Fruit fly (Drosophila melanogaster) whole organism, prepupa: ENCODE results near the gene ERp44.

Experiments
- Blimp-1 ChIP-seq: fragments of 200-800 bp; sonication (Bioruptor generic); optimal IDR thresholded peaks from 3 replicates; lab custom pipeline; 2017; ENCODE audit warnings: missing biosample characterization, missing genetic modification characterization, mild to moderate bottlenecking, moderate library complexity, missing genetic modification reagents
- CG10669 ChIP-seq: fragments of 200-800 bp; sonication (Bioruptor generic); optimal IDR thresholded peaks from 3 replicates; lab custom pipeline; 2018; ENCODE audit warnings: missing biosample characterization, mild to moderate bottlenecking, missing genetic modification characterization, moderate library complexity
- CG11294 ChIP-seq: fragments of 200-800 bp; sonication (Bioruptor generic); IDR thresholded peaks from 2 replicates; pipeline ENCODE4 v1.3.6; 2022; ENCODE audit warnings: missing biosample characterization, missing genetic modification characterization
- CG11762 ChIP-seq: fragments of 200-800 bp; sonication (Bioruptor generic); optimal IDR thresholded peaks from 3 replicates; lab custom pipeline; 2016; ENCODE audit warnings: missing biosample characterization, missing genetic modification characterization; ENCODE audit not compliant: insufficient read depth
- CG11902 ChIP-seq: fragments of 200-800 bp; sonication (Bioruptor generic); optimal IDR thresholded peaks from 3 replicates; lab custom pipeline; 2016; ENCODE audit warnings: missing biosample characterization, missing genetic modification characterization
- CG15336 ChIP-seq: fragments of 200-800 bp; sonication (Bioruptor generic); IDR thresholded peaks from 2 replicates; pipeline ENCODE4 v1.3.6; 2022; ENCODE audit warnings: missing biosample characterization, missing genetic modification characterization
- CG1621 ChIP-seq: fragments of 200-800 bp; sonication (Bioruptor generic); optimal IDR thresholded peaks from 3 replicates; lab custom pipeline; 2018; ENCODE audit warnings: missing biosample characterization, mild to moderate bottlenecking, missing genetic modification characterization
- CG3032 ChIP-seq: fragments of 200-800 bp; optimal IDR thresholded peaks from 2 replicates; lab custom pipeline; 2019; ENCODE audit warnings: missing biosample characterization, mild to moderate bottlenecking, missing genetic modification characterization, moderate library complexity
- CG32006 ChIP-seq: fragments of 200-800 bp; sonication (Bioruptor generic); optimal IDR thresholded peaks from 3 replicates; lab custom pipeline; 2017; ENCODE audit warnings: missing biosample characterization, mild to moderate bottlenecking, missing genetic modification characterization
- CG34406 ChIP-seq: fragments of 200-800 bp; sonication (Bioruptor generic); optimal IDR thresholded peaks from 3 replicates; lab custom pipeline; 2016; ENCODE audit warnings: missing biosample characterization, missing genetic modification characterization
- CG3919 ChIP-seq: fragments of 200-800 bp; sonication (Bioruptor generic); optimal IDR thresholded peaks from 3 replicates; lab custom pipeline; 2016; ENCODE audit warnings: missing biosample characterization, missing genetic modification characterization
- CG4318 ChIP-seq: fragments of 200-800 bp; sonication (Bioruptor generic); optimal IDR thresholded peaks from 3 replicates; lab custom pipeline; 2017; ENCODE audit warnings: missing biosample characterization, mild to moderate bottlenecking, missing genetic modification characterization
- CG6163 ChIP-seq: fragments of 200-800 bp; sonication (Bioruptor generic); IDR thresholded peaks from 3 replicates; pipeline ENCODE4 v1.3.6; 2022; ENCODE audit warnings: missing biosample characterization, missing genetic modification characterization
- CG6792 ChIP-seq: fragments of 200-800 bp; sonication (Bioruptor generic); optimal IDR thresholded peaks from 3 replicates; lab custom pipeline; 2016; ENCODE audit warnings: missing biosample characterization, missing genetic modification characterization
- CG6808 ChIP-seq: fragments of 200-800 bp; sonication (Bioruptor generic); optimal IDR thresholded peaks from 3 replicates; lab custom pipeline; 2017; ENCODE audit warnings: missing biosample characterization, missing genetic modification characterization, mild to moderate bottlenecking, moderate library complexity, missing genetic modification reagents
- CG8319 ChIP-seq: fragments of 200-800 bp; sonication (Bioruptor generic); optimal IDR thresholded peaks from 3 replicates; lab custom pipeline; 2016; ENCODE audit warnings: missing biosample characterization, missing genetic modification characterization
- CG8632 ChIP-seq: fragments of 200-800 bp; sonication (Bioruptor generic); optimal IDR thresholded peaks from 3 replicates; lab custom pipeline; 2016; ENCODE audit warnings: missing biosample characterization, missing genetic modification characterization
- CG9139 ChIP-seq: fragments of 200-800 bp; sonication (Bioruptor generic); optimal IDR thresholded peaks from 3 replicates; lab custom pipeline; 2017; ENCODE audit warnings: missing biosample characterization, mild to moderate bottlenecking, missing genetic modification characterization
- Eip78C ChIP-seq: fragments of 200-800 bp; sonication (Bioruptor generic); peaks from one replicate; lab custom pipeline; 2016; ENCODE audit warnings: missing biosample characterization, missing genetic modification characterization
- Eip93F ChIP-seq: fragments of 200-800 bp; sonication (Bioruptor generic); optimal IDR thresholded peaks from 2 replicates; lab custom pipeline; 2016; ENCODE audit warnings: missing biosample characterization, mild to moderate bottlenecking, missing genetic modification characterization
- Ets21C ChIP-seq: fragments of 200-800 bp; sonication (Bioruptor generic); optimal IDR thresholded peaks from 3 replicates; lab custom pipeline; 2016; ENCODE audit warnings: missing biosample characterization, missing genetic modification characterization
- Ets96B ChIP-seq: fragments of 200-800 bp; optimal IDR thresholded peaks from 2 replicates; lab custom pipeline; 2019; ENCODE audit warnings: missing biosample characterization, mild to moderate bottlenecking, missing genetic modification characterization, moderate library complexity
- Hr39 ChIP-seq: fragments of 200-800 bp; sonication (Bioruptor generic); optimal IDR thresholded peaks from 2 replicates; lab custom pipeline; 2016; ENCODE audit warnings: missing biosample characterization, missing genetic modification characterization
- Lpt ChIP-seq: fragments of 200-800 bp; sonication (Bioruptor generic); optimal IDR thresholded peaks from 3 replicates; lab custom pipeline; 2016; ENCODE audit warnings: missing biosample characterization, missing genetic modification characterization
- Met ChIP-seq: fragments of 200-800 bp; sonication (Bioruptor generic); optimal IDR thresholded peaks from 3 replicates; lab custom pipeline; 2016; ENCODE audit warnings: missing biosample characterization, missing genetic modification characterization
- OdsH ChIP-seq: fragments of 200-800 bp; sonication (Bioruptor generic); optimal IDR thresholded peaks from 3 replicates; lab custom pipeline; 2016; ENCODE audit warnings: missing biosample characterization, missing genetic modification characterization
- Smox ChIP-seq: fragments of 200-800 bp; sonication (Bioruptor generic); optimal IDR thresholded peaks from 3 replicates; lab custom pipeline; 2016; ENCODE audit warnings: missing biosample characterization, missing genetic modification characterization
- Sox102F ChIP-seq: fragments of 200-800 bp; sonication (Bioruptor generic); optimal IDR thresholded peaks from 2 replicates; lab custom pipeline; 2016; ENCODE audit warnings: missing biosample characterization, mild to moderate bottlenecking, missing genetic modification characterization
- Sox14 ChIP-seq: fragments of 200-800 bp; sonication (Bioruptor generic); optimal IDR thresholded peaks from 3 replicates; lab custom pipeline; 2016; ENCODE audit warnings: missing biosample characterization, missing genetic modification characterization
- achi ChIP-seq: fragments of 200-800 bp; sonication (Bioruptor generic); optimal IDR thresholded peaks from 3 replicates; lab custom pipeline; 2016; ENCODE audit warnings: missing biosample characterization, missing genetic modification characterization
- cyc ChIP-seq: fragments of 200-800 bp; sonication (Bioruptor generic); optimal IDR thresholded peaks from 3 replicates; lab custom pipeline; 2016; ENCODE audit warnings: missing biosample characterization, missing genetic modification characterization
- dsx ChIP-seq: fragments of 200-800 bp; optimal IDR thresholded peaks from 3 replicates; lab custom pipeline; 2019; ENCODE audit warnings: missing biosample characterization, mild to moderate bottlenecking, missing genetic modification characterization, moderate library complexity; ENCODE audit not compliant: poor library complexity, severe bottlenecking
- esn ChIP-seq: fragments of 200-800 bp; sonication (Bioruptor generic); optimal IDR thresholded peaks from 2 replicates; lab custom pipeline; 2016; ENCODE audit warnings: missing biosample characterization, mild to moderate bottlenecking, missing genetic modification characterization, moderate library complexity
- fd59A ChIP-seq: fragments of 200-800 bp; sonication (Bioruptor generic); optimal IDR thresholded peaks from 2 replicates; lab custom pipeline; 2017; ENCODE audit warnings: missing biosample characterization, mild to moderate bottlenecking, missing genetic modification characterization, missing genetic modification reagents
- fd85E ChIP-seq: fragments of 200-800 bp; sonication (Bioruptor generic); optimal IDR thresholded peaks from 3 replicates; lab custom pipeline; 2016; ENCODE audit warnings: missing biosample characterization, missing genetic modification characterization
- lz ChIP-seq: fragments of 200-800 bp; sonication (Bioruptor generic); optimal IDR thresholded peaks from 3 replicates; lab custom pipeline; 2016; ENCODE audit warnings: missing biosample characterization, missing genetic modification characterization
- net ChIP-seq: fragments of 200-800 bp; sonication (Bioruptor generic); optimal IDR thresholded peaks from 3 replicates; lab custom pipeline; 2016; ENCODE audit warnings: missing biosample characterization, missing genetic modification characterization
- pdm3 ChIP-seq: fragments of 200-800 bp; sonication (Bioruptor generic); optimal IDR thresholded peaks from 3 replicates; lab custom pipeline; 2016; ENCODE audit warnings: missing biosample characterization, missing genetic modification characterization
- salr ChIP-seq, 2 experiments: fragments of 200-800 bp; sonication (Bioruptor generic); optimal IDR thresholded peaks; 3 replicates each; lab custom pipeline; 2016 to 2018; ENCODE audit warnings: missing biosample characterization in 2 of 2, missing genetic modification characterization in 2 of 2, mild to moderate bottlenecking in 1 of 2
- spab ChIP-seq: fragments of 200-800 bp; sonication (Bioruptor generic); optimal IDR thresholded peaks from 2 replicates; lab custom pipeline; 2017; ENCODE audit warnings: missing biosample characterization, mild to moderate bottlenecking, missing genetic modification characterization, missing genetic modification reagents
- ss ChIP-seq, 2 experiments: fragments of 200-800 bp; sonication (Bioruptor generic); optimal IDR thresholded peaks; 2 replicates in 1 of 2; 3 replicates in 1 of 2; lab custom pipeline; 2017 to 2018; ENCODE audit warnings: mild to moderate bottlenecking in 2 of 2, missing biosample characterization in 2 of 2, missing genetic modification characterization in 2 of 2, moderate library complexity in 1 of 2
- svp ChIP-seq: fragments of 200-800 bp; sonication (Bioruptor generic); peaks from one replicate; lab custom pipeline; 2016; ENCODE audit warnings: missing biosample characterization, missing genetic modification characterization
- topi ChIP-seq: fragments of 200-800 bp; sonication (Bioruptor generic); optimal IDR thresholded peaks from 3 replicates; lab custom pipeline; 2016; ENCODE audit warnings: missing biosample characterization, missing genetic modification characterization
- vri ChIP-seq: fragments of 200-800 bp; sonication (Bioruptor generic); optimal IDR thresholded peaks from 3 replicates; lab custom pipeline; 2016; ENCODE audit warnings: missing biosample characterization, mild to moderate bottlenecking, missing genetic modification characterization

ERp44 gene

DNA sequence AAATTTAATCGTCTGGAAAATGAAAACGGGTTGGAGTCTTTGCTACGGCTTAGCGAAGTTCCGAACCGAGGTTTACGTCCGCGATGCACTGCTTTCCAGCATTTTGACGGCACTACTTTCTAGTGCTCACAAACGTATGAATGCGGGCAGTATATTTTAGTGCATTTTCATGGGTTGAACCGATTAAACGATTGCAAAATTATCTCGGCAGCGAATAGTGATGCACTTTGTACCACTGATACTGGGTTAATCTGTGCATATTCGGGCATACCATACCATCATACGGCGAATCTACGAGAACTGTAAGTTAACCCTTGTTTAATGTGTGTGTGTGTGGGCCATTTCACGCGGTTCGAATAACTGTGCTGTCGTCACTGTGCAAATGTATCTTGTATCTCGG lies 26.7 kb downstream of the ERp44 start, which contains the start of gene Mfe2 (continued):
- TF ChIP-seq Ets21C (GFP tag; lab: Kevin White, UChicago): peak; percentile 16
- TF ChIP-seq esn (GFP tag; lab: Kevin White, UChicago): peak; percentile 42
- TF ChIP-seq lz (GFP tag; lab: Kevin White, UChicago): peak; percentile 12
- TF ChIP-seq OdsH (GFP tag; lab: Kevin White, UChicago): no peak
- peak; percentile 45 for TF ChIP-seq Hr39 (GFP tag; lab: Kevin White, UChicago)
- TF ChIP-seq CG11902 (GFP tag; lab: Kevin White, UChicago): no peak
- TF ChIP-seq achi (GFP tag; lab: Kevin White, UChicago): no peak
- peak; percentile 89 for TF ChIP-seq svp (GFP tag; lab: Kevin White, UChicago)
- TF ChIP-seq CG8632 (GFP tag; lab: Kevin White, UChicago): no peak
- TF ChIP-seq Ets96B (tag; lab: Kevin White, UChicago): peak; percentile 24
- peak; percentile 70 for TF ChIP-seq Eip78C
- TF ChIP-seq CG9139: peak; percentile 76
- TF ChIP-seq CG6792: no peak
- peak; percentile 35 for TF ChIP-seq cyc (GFP tag; lab: Kevin White, UChicago)
- no peak for TF ChIP-seq Blimp-1 (GFP tag; lab: Kevin White, UChicago)
- TF ChIP-seq CG8319 (GFP tag; lab: Kevin White, UChicago): no peak
- TF ChIP-seq CG15336 (GFP tag; lab: Robert Waterston, UW): 0 out of 2 replicates have a peak, but pooled peaks have one; percentile 35
- TF ChIP-seq CG6808 (GFP tag; lab: Kevin White, UChicago): peak; percentile 52

- TF ChIP-seq Ets96B (tag; lab: Kevin White, UChicago): no peak
- no peak for TF ChIP-seq CG11294
- no peak for TF ChIP-seq esn (GFP tag; lab: Kevin White, UChicago)
- TF ChIP-seq CG3032: no peak
- TF ChIP-seq Met: no peak
- no peak for TF ChIP-seq CG4318
- no peak for TF ChIP-seq CG1621
- no peak for TF ChIP-seq Sox14
- no peak for TF ChIP-seq pdm3 (GFP tag; lab: Kevin White, UChicago)
- TF ChIP-seq Sox102F (GFP tag; lab: Kevin White, UChicago): no peak
- no peak for TF ChIP-seq CG11762 (GFP tag; lab: Kevin White, UChicago)
- TF ChIP-seq net (GFP tag; lab: Kevin White, UChicago): no peak
- TF ChIP-seq Blimp-1 (GFP tag; lab: Kevin White, UChicago): no peak
These were observed 31.1 kb downstream of the ERp44 start, which contains the start of gene CG12507 for dm6 chrX:16266437-16266836. Gene CG12507 (minus strand): TSS chrX:16266537.

DNA sequence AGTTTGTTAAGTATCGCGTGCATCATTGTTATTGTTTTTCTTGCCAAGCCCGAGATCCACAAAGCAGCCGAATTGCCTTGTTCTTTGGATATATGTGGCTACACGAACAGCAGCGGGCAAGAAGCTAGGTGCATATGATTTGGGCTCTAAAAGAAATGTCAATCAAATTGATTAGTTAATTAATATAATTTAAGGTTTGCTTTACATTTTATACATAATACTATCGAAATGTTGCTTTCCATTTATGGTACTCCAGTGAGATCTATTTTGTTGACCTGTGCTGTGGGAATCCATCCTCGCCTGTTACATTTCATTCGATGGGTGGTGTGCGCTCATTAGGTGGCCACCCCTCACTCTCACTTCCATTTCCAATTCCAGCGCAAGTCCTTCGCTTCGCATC lies 34.1 kb downstream of the ERp44 start:
- TF ChIP-seq Lpt (GFP tag; lab: Kevin White, UChicago) (no peak), CG8632 (GFP tag; lab: Kevin White, UChicago) (peak; percentile 45), Ets21C (GFP tag; lab: Kevin White, UChicago) (peak; percentile 18), CG4318 (no peak), salr (GFP tag; optimal IDR thresholded peaks at IDR 0.05; lab: Kevin White, UChicago) (peak in 1 of 2 experiments; percentile 6), CG32006 (peak; percentile 55), cyc (GFP tag; lab: Kevin White, UChicago) (peak; percentile 59), CG6808 (GFP tag; lab: Kevin White, UChicago) (peak; percentile 60), topi (peak; percentile 53), CG15336 (GFP tag; lab: Robert Waterston, UW) (peak; percentile 66), Smox (GFP tag; lab: Kevin White, UChicago) (peak; percentile 49), Hr39 (GFP tag; lab: Kevin White, UChicago) (peak; percentile 53), pdm3 (GFP tag; lab: Kevin White, UChicago) (peak; percentile 62), CG11294 (no peak), CG34406 (GFP tag; lab: Kevin White, UChicago) (peak; percentile 56), CG11762 (GFP tag; lab: Kevin White, UChicago) (peak; percentile 29), Sox102F (GFP tag; lab: Kevin White, UChicago) (peak; percentile 60), CG3919 (GFP tag; lab: Kevin White, UChicago) (peak; percentile 65), dsx (GFP tag; lab: Kevin White, UChicago) (peak; percentile 64), achi (GFP tag; lab: Kevin White, UChicago) (peak; percentile 60), ss (GFP tag; optimal IDR thresholded peaks at IDR 0.05; lab: Kevin White, UChicago) (peak; percentile 62 to 73), vri (GFP tag; lab: Kevin White, UChicago) (peak; percentile 26), spab (peak; percentile 58), Eip93F (GFP tag; lab: Kevin White, UChicago) (peak; percentile 9), CG9139 (peak; percentile 27), CG6792 (peak; percentile 59), CG10669 (peak; percentile 65), CG3032 (peak; percentile 60), Blimp-1 (GFP tag; lab: Kevin White, UChicago) (no peak), fd59A (GFP tag; lab: Kevin White, UChicago) (peak; percentile 52), Sox14 (peak; percentile 28), fd85E (GFP tag; lab: Kevin White, UChicago) (no peak), CG6163 (peak; percentile 79)
